Worm (Caenorhabditis elegans) whole organism, mixed stage, embryonic: ENCODE results near the gene C01C4.3.

ENCODE experiments used
- M03D4.4 ChIP-seq: sonication (generic microtip); optimal IDR thresholded peaks from 2 replicates; lab custom pipeline; 2017; ENCODE audit warnings: mild to moderate bottlenecking, missing genetic modification characterization, missing compliant biosample characterization
- bed-3 ChIP-seq: fragments of 200-800 bp; sonication (Bioruptor generic); optimal IDR thresholded peaks from 3 replicates; lab custom pipeline; 2018; ENCODE audit warnings: mild to moderate bottlenecking, missing genetic modification characterization, moderate library complexity, missing compliant biosample characterization
- blmp-1 ChIP-seq: fragments of 150-350 bp; optimal IDR thresholded peaks from 2 replicates; lab custom pipeline; 2014; ENCODE audit warnings: missing biosample characterization, missing genetic modification characterization
- ceh-39 ChIP-seq: fragments of 150-350 bp; optimal IDR thresholded peaks from 2 replicates; lab custom pipeline; 2014; ENCODE audit warnings: missing biosample characterization, missing genetic modification characterization
- ceh-43 ChIP-seq: fragments of 200-800 bp; sonication (Bioruptor generic); optimal IDR thresholded peaks from 2 replicates; lab custom pipeline; 2018; ENCODE audit warnings: mild to moderate bottlenecking, missing genetic modification characterization, moderate library complexity, missing compliant biosample characterization
- ceh-83 ChIP-seq: fragments of 200-800 bp; sonication (Bioruptor generic); optimal IDR thresholded peaks from 2 replicates; lab custom pipeline; 2018; ENCODE audit warnings: mild to moderate bottlenecking, missing genetic modification characterization, missing compliant biosample characterization
- ces-1 ChIP-seq: fragments of 150-350 bp; optimal IDR thresholded peaks from 2 replicates; lab custom pipeline; 2014; ENCODE audit warnings: missing biosample characterization, missing genetic modification reagents, missing genetic modification characterization
- cnd-1 ChIP-seq: fragments of 200-800 bp; sonication (Bioruptor generic); optimal IDR thresholded peaks from 2 replicates; lab custom pipeline; 2018; ENCODE audit warnings: mild to moderate bottlenecking, missing genetic modification characterization, missing compliant biosample characterization
- drap-1 ChIP-seq: fragments of 200-800 bp; sonication (Bioruptor generic); optimal IDR thresholded peaks from 3 replicates; lab custom pipeline; 2018; ENCODE audit warnings: mild to moderate bottlenecking, missing genetic modification characterization, missing compliant biosample characterization
- elt-1 ChIP-seq: sonication (generic microtip); optimal IDR thresholded peaks from 2 replicates; lab custom pipeline; 2017; ENCODE audit warnings: missing genetic modification characterization, mild to moderate bottlenecking, missing compliant biosample characterization, antibody characterized with exemption, moderate library complexity, borderline replicate concordance; ENCODE audit not compliant: insufficient read depth
- elt-3 ChIP-seq: fragments of 150-350 bp; optimal IDR thresholded peaks from 2 replicates; lab custom pipeline; 2014; ENCODE audit warnings: missing biosample characterization, missing genetic modification characterization
- flh-1 ChIP-seq: fragments of 200-800 bp; sonication (Bioruptor generic); optimal IDR thresholded peaks from 2 replicates; lab custom pipeline; 2018; ENCODE audit warnings: mild to moderate bottlenecking, missing genetic modification characterization, moderate library complexity, missing compliant biosample characterization
- ham-2 ChIP-seq: fragments of 200-800 bp; sonication (Bioruptor generic); optimal IDR thresholded peaks from 2 replicates; lab custom pipeline; 2018; ENCODE audit warnings: mild to moderate bottlenecking, missing genetic modification characterization, missing compliant biosample characterization
- hlh-1 ChIP-seq: fragments of 150-350 bp; optimal IDR thresholded peaks from 2 replicates; lab custom pipeline; 2014; ENCODE audit warnings: missing biosample characterization, missing genetic modification reagents, missing genetic modification characterization
- lin-13 ChIP-seq: fragments of 150-350 bp; optimal IDR thresholded peaks from 2 replicates; lab custom pipeline; 2014; ENCODE audit warnings: missing biosample characterization, missing genetic modification characterization
- lin-32 ChIP-seq: fragments of 200-800 bp; sonication (Bioruptor generic); optimal IDR thresholded peaks from 2 replicates; lab custom pipeline; 2018; ENCODE audit warnings: mild to moderate bottlenecking, missing genetic modification characterization, missing compliant biosample characterization
- lsy-2 ChIP-seq: fragments of 150-350 bp; optimal IDR thresholded peaks from 2 replicates; lab custom pipeline; 2014; ENCODE audit warnings: missing biosample characterization, missing genetic modification characterization
- mab-5 ChIP-seq: fragments of 150-350 bp; optimal IDR thresholded peaks from 2 replicates; lab custom pipeline; 2014; ENCODE audit warnings: missing biosample characterization, missing genetic modification characterization
- mep-1 ChIP-seq: fragments of 150-350 bp; optimal IDR thresholded peaks from 2 replicates; lab custom pipeline; 2017; ENCODE audit warnings: missing biosample characterization, missing genetic modification reagents, missing genetic modification characterization, inconsistent platforms
- mls-2 ChIP-seq: sonication (generic microtip); optimal IDR thresholded peaks from 2 replicates; lab custom pipeline; 2016; ENCODE audit warnings: mild to moderate bottlenecking, missing genetic modification characterization, moderate library complexity, missing compliant biosample characterization
- nhr-12 ChIP-seq: fragments of 150-350 bp; optimal IDR thresholded peaks from 2 replicates; lab custom pipeline; 2014; ENCODE audit warnings: missing biosample characterization, missing genetic modification characterization
- nhr-2 ChIP-seq: fragments of 150-350 bp; optimal IDR thresholded peaks from 2 replicates; lab custom pipeline; 2014; ENCODE audit warnings: missing biosample characterization, missing genetic modification characterization
- nhr-237 ChIP-seq: fragments of 150-350 bp; optimal IDR thresholded peaks from 2 replicates; lab custom pipeline; 2014; ENCODE audit warnings: missing biosample characterization, missing genetic modification characterization
- nhr-28 ChIP-seq: fragments of 150-350 bp; optimal IDR thresholded peaks from 2 replicates; lab custom pipeline; 2014; ENCODE audit warnings: missing biosample characterization, missing genetic modification characterization
- nhr-76 ChIP-seq: sonication (generic microtip); optimal IDR thresholded peaks from 2 replicates; lab custom pipeline; 2017; ENCODE audit warnings: missing biosample characterization, missing genetic modification characterization
- pha-4 ChIP-seq: fragments of 150-350 bp; optimal IDR thresholded peaks from 2 replicates; lab custom pipeline; 2018; ENCODE audit warnings: missing biosample characterization, missing genetic modification reagents, missing genetic modification characterization
- sem-2 ChIP-seq: fragments of 200-800 bp; sonication (Bioruptor generic); optimal IDR thresholded peaks from 2 replicates; lab custom pipeline; 2018; ENCODE audit warnings: mild to moderate bottlenecking, missing genetic modification characterization, missing compliant biosample characterization
- snpc-4 ChIP-seq: fragments of 150-350 bp; optimal IDR thresholded peaks from 2 replicates; lab custom pipeline; 2014; ENCODE audit warnings: missing biosample characterization, missing genetic modification characterization
- sptf-1 ChIP-seq: sonication (generic microtip); optimal IDR thresholded peaks from 2 replicates; lab custom pipeline; 2017; ENCODE audit warnings: mild to moderate bottlenecking, missing genetic modification characterization, moderate library complexity, missing compliant biosample characterization
- tbx-8 ChIP-seq: fragments of 200-800 bp; sonication (Bioruptor generic); optimal IDR thresholded peaks from 2 replicates; lab custom pipeline; 2018; ENCODE audit warnings: mild to moderate bottlenecking, missing genetic modification characterization, moderate library complexity, missing compliant biosample characterization
- unc-120 ChIP-seq: sonication (generic microtip); optimal IDR thresholded peaks from 2 replicates; lab custom pipeline; 2017; ENCODE audit warnings: missing genetic modification characterization, missing compliant biosample characterization; ENCODE audit not compliant: poor library complexity, severe bottlenecking
- unc-39 ChIP-seq: fragments of 150-350 bp; optimal IDR thresholded peaks from 2 replicates; lab custom pipeline; 2014; ENCODE audit warnings: missing biosample characterization, missing genetic modification characterization
- unc-62 ChIP-seq: fragments of 150-350 bp; optimal IDR thresholded peaks from 2 replicates; lab custom pipeline; 2014; ENCODE audit warnings: missing biosample characterization, missing genetic modification reagents, missing genetic modification characterization
- zip-8 ChIP-seq: fragments of 150-350 bp; optimal IDR thresholded peaks from 2 replicates; lab custom pipeline; 2014; ENCODE audit warnings: missing biosample characterization, missing genetic modification characterization
- ztf-11 ChIP-seq: fragments of 150-350 bp; optimal IDR thresholded peaks from 2 replicates; lab custom pipeline; 2014; ENCODE audit warnings: missing biosample characterization, missing genetic modification characterization

C01C4.3 gene

DNA sequence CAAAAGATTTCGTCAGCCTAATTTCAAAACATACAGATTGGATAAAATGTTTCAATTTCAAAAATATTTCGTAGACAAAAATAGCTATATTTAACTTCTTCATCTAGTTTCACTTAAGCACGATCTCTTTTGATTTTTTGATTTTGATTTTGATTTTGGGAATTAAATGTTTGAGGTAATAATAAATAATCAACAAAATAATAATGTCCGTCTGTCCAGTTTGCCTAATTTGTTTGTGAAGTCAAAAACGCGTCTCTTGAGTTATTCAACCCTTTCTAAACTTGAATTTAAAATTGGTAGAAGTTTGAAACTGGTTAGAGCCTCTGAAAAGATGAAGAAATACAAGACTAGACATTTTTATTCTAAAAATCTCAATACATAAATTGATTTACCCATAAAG lies 6.9 kb upstream of the C01C4.3 start:
- no peak for TF ChIP-seq lin-13 (tag; lab: Kevin White, UChicago)
- no peak for TF ChIP-seq ztf-11 (tag; lab: Kevin White, UChicago)
- TF ChIP-seq flh-1, result no peak
- TF ChIP-seq nhr-76, result no peak
- TF ChIP-seq unc-39, result no peak
- no peak for TF ChIP-seq ceh-43 (GFP tag; lab: Kevin White, UChicago)
- no peak for TF ChIP-seq nhr-2 (tag; lab: Kevin White, UChicago)
- no peak for TF ChIP-seq mab-5 (tag; lab: Kevin White, UChicago)
- TF ChIP-seq lsy-2, result no peak
- TF ChIP-seq nhr-12 (tag; lab: Kevin White, UChicago), result no peak
- TF ChIP-seq elt-3 (tag; lab: Kevin White, UChicago), result no peak

DNA sequence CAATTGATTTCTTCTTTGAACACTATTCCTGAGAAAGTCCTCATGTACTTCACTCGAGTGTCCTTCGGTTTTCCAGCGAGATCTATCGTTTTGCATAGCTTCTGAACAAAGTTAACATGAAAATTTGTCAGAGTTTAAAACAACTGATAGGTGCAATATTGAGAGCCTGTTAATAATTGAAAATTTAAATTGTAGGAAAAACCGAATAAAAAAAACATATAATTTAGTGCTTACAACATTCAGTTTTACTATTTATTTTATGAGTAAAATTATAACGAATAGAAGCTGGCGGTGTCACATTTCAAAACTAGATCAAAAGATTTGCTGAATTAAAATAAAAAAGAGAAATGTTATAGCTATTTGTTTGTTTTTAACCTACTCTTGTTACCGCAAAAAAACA lies 3.6 kb upstream of the C01C4.3 start, which contains the start of gene C02F12.8:
TSS of gene C02F12.8 (minus strand) at position 101 of the 400 bp plus-strand sequence.
- TF ChIP-seq hlh-1 (tag; lab: Kevin White, UChicago) (no peak), mab-5 (tag; lab: Kevin White, UChicago) (no peak), cnd-1 (tag; lab: Kevin White, UChicago) (no peak), nhr-76 (no peak), tbx-8 (GFP tag; lab: Kevin White, UChicago) (no peak)

DNA sequence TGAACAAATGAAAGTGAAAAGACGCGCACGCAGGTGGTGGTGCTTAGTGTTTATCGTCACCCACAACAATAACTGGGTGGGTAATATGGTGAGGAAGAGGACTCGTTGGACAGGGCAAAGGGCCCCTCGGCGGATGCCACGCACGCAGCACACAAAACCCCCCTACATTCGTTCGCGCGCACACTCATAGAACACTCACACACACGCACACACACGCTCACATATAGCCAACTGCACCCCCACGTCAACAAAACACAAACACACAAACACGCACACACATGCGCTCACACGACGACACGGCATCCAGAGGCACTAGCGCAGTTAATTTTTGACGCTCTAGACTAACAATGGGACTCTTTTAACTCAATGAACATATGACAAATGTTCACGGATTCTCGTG lies 2.5 kb upstream of the C01C4.3 start:
- TF ChIP-seq hlh-1 (tag; lab: Kevin White, UChicago) (no peak), elt-1 (tag; lab: Kevin White, UChicago) (no peak), elt-3 (tag; lab: Kevin White, UChicago) (no peak), lsy-2 (no peak), snpc-4 (tag; lab: Kevin White, UChicago) (no peak), mls-2 (tag; lab: Kevin White, UChicago) (peak; percentile 74), ces-1 (GFP tag; lab: Kevin White, UChicago) (peak; percentile 14), lin-32 (GFP tag; lab: Kevin White, UChicago) (no peak), nhr-76 (no peak), ceh-83 (GFP tag; lab: Kevin White, UChicago) (no peak), unc-120 (tag; lab: Kevin White, UChicago) (peak; percentile 33), ham-2 (GFP tag; lab: Kevin White, UChicago) (peak; percentile 65), mep-1 (tag; lab: Kevin White, UChicago) (no peak), unc-39 (no peak), sem-2 (GFP tag; lab: Kevin White, UChicago) (peak; percentile 34), zip-8 (no peak), M03D4.4 (tag; lab: Kevin White, UChicago) (peak; percentile 49), blmp-1 (tag; lab: Kevin White, UChicago) (no peak), mab-5 (tag; lab: Kevin White, UChicago) (no peak), ceh-39 (tag; lab: Kevin White, UChicago) (no peak), ztf-11 (tag; lab: Kevin White, UChicago) (no peak), unc-62 (GFP tag; lab: Kevin White, UChicago) (peak; percentile 6), nhr-12 (tag; lab: Kevin White, UChicago) (no peak), bed-3 (GFP tag; lab: Kevin White, UChicago) (no peak), lin-13 (tag; lab: Kevin White, UChicago) (peak; percentile 69), nhr-2 (tag; lab: Kevin White, UChicago) (no peak), cnd-1 (tag; lab: Kevin White, UChicago) (peak; percentile 62), drap-1 (GFP tag; lab: Kevin White, UChicago) (peak; percentile 58), pha-4 (tag; lab: Kevin White, UChicago) (no peak), sptf-1 (peak; percentile 73), tbx-8 (GFP tag; lab: Kevin White, UChicago) (no peak), ceh-43 (GFP tag; lab: Kevin White, UChicago) (no peak), flh-1 (peak; percentile 2), nhr-28 (tag; lab: Kevin White, UChicago) (no peak), nhr-237 (no peak)

DNA sequence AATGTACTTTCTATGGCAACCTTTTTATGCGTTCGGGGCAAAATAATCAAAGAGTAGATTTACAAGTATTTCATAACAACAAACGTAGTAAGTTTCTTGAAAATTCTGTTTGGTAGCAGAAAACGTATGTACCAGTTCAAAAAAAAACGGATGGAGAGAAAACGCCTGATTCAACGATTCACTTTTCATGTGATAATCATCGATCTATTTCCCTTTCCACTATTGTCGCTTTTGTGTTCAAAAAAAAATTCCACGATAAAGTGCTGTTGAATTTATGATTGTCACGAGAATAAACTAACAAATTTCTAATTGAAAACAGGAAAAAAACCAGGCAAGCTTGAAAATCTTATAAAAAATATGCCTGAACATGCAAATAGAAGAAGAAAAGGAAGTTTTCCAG lies 877 bp upstream of the C01C4.3 start:
- TF ChIP-seq sem-2 (GFP tag; lab: Kevin White, UChicago) (no peak), bed-3 (GFP tag; lab: Kevin White, UChicago) (no peak), lin-32 (GFP tag; lab: Kevin White, UChicago) (no peak), hlh-1 (tag; lab: Kevin White, UChicago) (no peak), tbx-8 (GFP tag; lab: Kevin White, UChicago) (no peak), lsy-2 (no peak), nhr-237 (no peak), unc-120 (tag; lab: Kevin White, UChicago) (no peak), mls-2 (tag; lab: Kevin White, UChicago) (no peak), zip-8 (no peak), ceh-83 (GFP tag; lab: Kevin White, UChicago) (no peak), ces-1 (GFP tag; lab: Kevin White, UChicago) (no peak)
